Worm (Caenorhabditis elegans) whole organism, late embryonic: ENCODE measurements around the gene Y60C6A.2.

Source experiments
- C38D4.7 ChIP-seq: fragments of 200-800 bp; sonication (Bioruptor generic); optimal IDR thresholded peaks from 2 replicates; lab custom pipeline; 2018; ENCODE audit warnings: mild to moderate bottlenecking, missing genetic modification characterization, moderate library complexity, missing compliant biosample characterization
- F13H6.1 ChIP-seq: sonication (generic microtip); optimal IDR thresholded peaks from 2 replicates; lab custom pipeline; 2016; ENCODE audit warnings: missing genetic modification characterization, missing compliant biosample characterization
- K09A11.1 ChIP-seq: sonication (generic microtip); optimal IDR thresholded peaks from 2 replicates; lab custom pipeline; 2017; ENCODE audit warnings: antibody characterized with exemption, mild to moderate bottlenecking, missing genetic modification characterization, missing compliant biosample characterization; ENCODE audit not compliant: insufficient read depth
- T23F11.4 ChIP-seq: fragments of 200-800 bp; sonication (Bioruptor generic); optimal IDR thresholded peaks from 2 replicates; lab custom pipeline; 2018; ENCODE audit warnings: mild to moderate bottlenecking, missing genetic modification characterization, missing compliant biosample characterization
- Y22D7AL.16 ChIP-seq: sonication (generic microtip); optimal IDR thresholded peaks from 2 replicates; lab custom pipeline; 2016; ENCODE audit warnings: missing genetic modification characterization, missing compliant biosample characterization
- ahr-1 ChIP-seq: sonication (generic microtip); optimal IDR thresholded peaks from 2 replicates; lab custom pipeline; 2016; ENCODE audit warnings: missing genetic modification characterization, missing compliant biosample characterization
- ceh-2 ChIP-seq: sonication (generic microtip); optimal IDR thresholded peaks from 2 replicates; lab custom pipeline; 2016; ENCODE audit warnings: missing genotype, missing genetic modification characterization, missing compliant biosample characterization
- ceh-22 ChIP-seq: sonication (generic microtip); optimal IDR thresholded peaks from 2 replicates; lab custom pipeline; 2017; ENCODE audit warnings: missing biosample characterization, missing genetic modification characterization
- ceh-24 ChIP-seq: sonication (generic microtip); optimal IDR thresholded peaks from 2 replicates; lab custom pipeline; 2016; ENCODE audit warnings: mild to moderate bottlenecking, missing genetic modification characterization, missing compliant biosample characterization
- ceh-31 ChIP-seq: sonication (generic microtip); optimal IDR thresholded peaks from 2 replicates; lab custom pipeline; 2016; ENCODE audit warnings: missing genetic modification characterization, missing compliant biosample characterization
- ceh-34 ChIP-seq: sonication (generic microtip); optimal IDR thresholded peaks from 2 replicates; lab custom pipeline; 2016; ENCODE audit warnings: mild to moderate bottlenecking, missing genetic modification characterization, missing compliant biosample characterization
- ceh-45 ChIP-seq: fragments of 200-800 bp; sonication (Bioruptor generic); IDR thresholded peaks from 2 replicates; pipeline ENCODE4 v1.3.6; 2022; ENCODE audit warnings: missing genetic modification reagents, missing genetic modification characterization, missing compliant biosample characterization
- ceh-48 ChIP-seq: sonication (generic microtip); optimal IDR thresholded peaks from 2 replicates; lab custom pipeline; 2016; ENCODE audit warnings: missing genetic modification characterization, inconsistent platforms, missing compliant biosample characterization
- ceh-6 ChIP-seq: fragments of 200-800 bp; sonication (Bioruptor generic); optimal IDR thresholded peaks from 2 replicates; lab custom pipeline; 2018; ENCODE audit warnings: mild to moderate bottlenecking, missing genetic modification characterization, missing compliant biosample characterization
- che-1 ChIP-seq: sonication (generic microtip); optimal IDR thresholded peaks from 2 replicates; lab custom pipeline; 2016; ENCODE audit warnings: mild to moderate bottlenecking, missing genetic modification characterization, missing compliant biosample characterization
- dmd-4 ChIP-seq: sonication (generic microtip); optimal IDR thresholded peaks from 2 replicates; lab custom pipeline; 2016; ENCODE audit warnings: borderline replicate concordance, missing genetic modification characterization, missing compliant biosample characterization
- dve-1 ChIP-seq: sonication (generic microtip); optimal IDR thresholded peaks from 2 replicates; lab custom pipeline; 2017; ENCODE audit warnings: antibody characterized with exemption, mild to moderate bottlenecking, missing genetic modification characterization, missing compliant biosample characterization
- ets-4 ChIP-seq: sonication (generic microtip); optimal IDR thresholded peaks from 2 replicates; lab custom pipeline; 2016; ENCODE audit warnings: missing genetic modification characterization, missing compliant biosample characterization
- fax-1 ChIP-seq: sonication (generic microtip); optimal IDR thresholded peaks from 2 replicates; lab custom pipeline; 2016; ENCODE audit warnings: missing genotype, missing genetic modification characterization, missing compliant biosample characterization
- fkh-10 ChIP-seq: fragments of 150-350 bp; optimal IDR thresholded peaks from 2 replicates; lab custom pipeline; 2014; ENCODE audit warnings: missing biosample characterization, missing genetic modification reagents, missing genetic modification characterization
- hlh-13 ChIP-seq: fragments of 200-800 bp; sonication (Bioruptor generic); optimal IDR thresholded peaks from 2 replicates; lab custom pipeline; 2018; ENCODE audit warnings: mild to moderate bottlenecking, missing genetic modification characterization, missing compliant biosample characterization
- hlh-15 ChIP-seq: sonication (generic microtip); optimal IDR thresholded peaks from 2 replicates; lab custom pipeline; 2016; ENCODE audit warnings: missing genetic modification characterization, missing compliant biosample characterization
- hlh-30 ChIP-seq: sonication (generic microtip); optimal IDR thresholded peaks from 2 replicates; lab custom pipeline; 2017; ENCODE audit warnings: antibody characterized with exemption, missing genetic modification characterization, missing compliant biosample characterization; ENCODE audit not compliant: insufficient read depth
- hlh-6 ChIP-seq: sonication (generic microtip); optimal IDR thresholded peaks from 2 replicates; lab custom pipeline; 2016; ENCODE audit warnings: missing genotype, missing genetic modification characterization, missing compliant biosample characterization
- hlh-8 ChIP-seq: sonication (generic microtip); optimal IDR thresholded peaks from 2 replicates; lab custom pipeline; 2016; ENCODE audit warnings: missing genotype, missing genetic modification characterization, missing compliant biosample characterization
- madf-2 ChIP-seq: sonication (generic microtip); optimal IDR thresholded peaks from 2 replicates; lab custom pipeline; 2017; ENCODE audit warnings: missing genetic modification characterization, missing compliant biosample characterization
- nfya-1 ChIP-seq: sonication (generic microtip); optimal IDR thresholded peaks from 2 replicates; lab custom pipeline; 2017; ENCODE audit warnings: missing genetic modification characterization, mild to moderate bottlenecking, missing compliant biosample characterization, antibody characterized with exemption, moderate library complexity
- nhr-11 ChIP-seq: fragments of 150-350 bp; optimal IDR thresholded peaks from 2 replicates; lab custom pipeline; 2014; ENCODE audit warnings: missing biosample characterization, missing genetic modification characterization
- nhr-232 ChIP-seq: sonication (generic microtip); optimal IDR thresholded peaks from 2 replicates; lab custom pipeline; 2016; ENCODE audit warnings: missing genetic modification characterization, missing compliant biosample characterization
- odd-2 ChIP-seq: sonication (generic microtip); optimal IDR thresholded peaks from 2 replicates; lab custom pipeline; 2017; ENCODE audit warnings: antibody characterized with exemption, mild to moderate bottlenecking, missing genetic modification characterization, missing compliant biosample characterization
- pag-3 ChIP-seq: sonication (generic microtip); optimal IDR thresholded peaks from 2 replicates; lab custom pipeline; 2016; ENCODE audit warnings: missing compliant biosample characterization, missing genetic modification characterization, borderline replicate concordance
- pat-9 ChIP-seq: fragments of 200-800 bp; sonication (Bioruptor generic); optimal IDR thresholded peaks from 2 replicates; lab custom pipeline; 2018; ENCODE audit warnings: mild to moderate bottlenecking, missing genetic modification characterization, moderate library complexity, missing compliant biosample characterization
- pax-1 ChIP-seq: fragments of 150-350 bp; optimal IDR thresholded peaks from 2 replicates; lab custom pipeline; 2014; ENCODE audit warnings: missing biosample characterization, missing genetic modification characterization
- pqm-1 ChIP-seq: sonication (generic microtip); optimal IDR thresholded peaks from 2 replicates; lab custom pipeline; 2016; ENCODE audit warnings: missing genetic modification characterization, missing compliant biosample characterization
- pros-1 ChIP-seq: fragments of 150-350 bp; optimal IDR thresholded peaks from 2 replicates; lab custom pipeline; 2014; ENCODE audit warnings: missing biosample characterization, missing genetic modification reagents, missing genetic modification characterization
- ref-2 ChIP-seq: sonication (generic microtip); optimal IDR thresholded peaks from 2 replicates; lab custom pipeline; 2016; ENCODE audit warnings: missing genetic modification characterization, missing compliant biosample characterization
- rnt-1 ChIP-seq: sonication (generic microtip); optimal IDR thresholded peaks from 2 replicates; lab custom pipeline; 2016; ENCODE audit warnings: missing genetic modification characterization, missing compliant biosample characterization
- sox-4 ChIP-seq: sonication (generic microtip); optimal IDR thresholded peaks from 2 replicates; lab custom pipeline; 2017; ENCODE audit warnings: mild to moderate bottlenecking, missing genetic modification characterization, inconsistent platforms, missing compliant biosample characterization
- syd-9 ChIP-seq: sonication (generic microtip); optimal IDR thresholded peaks from 2 replicates; lab custom pipeline; 2016; ENCODE audit warnings: mild to moderate bottlenecking, missing genetic modification characterization, moderate library complexity, missing compliant biosample characterization
- tbx-2 ChIP-seq: sonication (generic microtip); optimal IDR thresholded peaks from 2 replicates; lab custom pipeline; 2016; ENCODE audit warnings: missing genetic modification characterization, missing compliant biosample characterization
- ttx-3 ChIP-seq: sonication (generic microtip); optimal IDR thresholded peaks from 2 replicates; lab custom pipeline; 2016; ENCODE audit warnings: missing genetic modification reagents, missing genetic modification characterization, missing compliant biosample characterization
- unc-3 ChIP-seq, 2 experiments: fragments of 200-800 bp in 1 of 2; sonication (Bioruptor generic) in 1 of 2; sonication (generic microtip) in 1 of 2; conservative IDR thresholded peaks in 1 of 2; optimal IDR thresholded peaks in 1 of 2; 2 replicates each; pipeline versions ENCODE4 v1.3.6 to Lab custom; 2016 to 2022; ENCODE audit warnings: missing compliant biosample characterization in 2 of 2, missing genetic modification characterization in 2 of 2, missing genetic modification reagents in 1 of 2
- unc-55 ChIP-seq: sonication (generic microtip); optimal IDR thresholded peaks from 2 replicates; lab custom pipeline; 2017; ENCODE audit warnings: missing biosample characterization, missing genetic modification reagents, missing genetic modification characterization

Y60C6A.2 gene

ce11 chrV:4806859-4807258, 21.6 kb upstream of the Y60C6A.2 start:
- TF ChIP-seq fax-1 (no peak), ref-2 (tag; lab: Kevin White, UChicago) (no peak), K09A11.1 (tag; lab: Kevin White, UChicago) (no peak), ets-4 (tag; lab: Kevin White, UChicago) (no peak), syd-9 (tag; lab: Kevin White, UChicago) (no peak), ceh-2 (tag; lab: Kevin White, UChicago) (no peak), tbx-2 (tag; lab: Kevin White, UChicago) (peak; percentile 3)

- no peak for TF ChIP-seq unc-3 (GFP tag; conservative IDR thresholded peaks at IDR 0.05; lab: Robert Waterston, UW)
- TF ChIP-seq unc-3 (tag; optimal IDR thresholded peaks at IDR 0.05; lab: Kevin White, UChicago): no peak
- no peak for TF ChIP-seq hlh-8 (tag; lab: Kevin White, UChicago)
- TF ChIP-seq hlh-13 (GFP tag; lab: Kevin White, UChicago): no peak
- no peak for TF ChIP-seq odd-2 (tag; lab: Kevin White, UChicago)
- TF ChIP-seq ceh-6: no peak
- TF ChIP-seq ceh-48 (tag; lab: Kevin White, UChicago): no peak
- TF ChIP-seq pag-3 (tag; lab: Kevin White, UChicago): no peak
- no peak for TF ChIP-seq pqm-1 (tag; lab: Kevin White, UChicago)
- no peak for TF ChIP-seq rnt-1 (tag; lab: Kevin White, UChicago)
- TF ChIP-seq che-1 (tag; lab: Kevin White, UChicago): no peak
- no peak for TF ChIP-seq dmd-4 (tag; lab: Kevin White, UChicago)
- no peak for TF ChIP-seq pros-1 (tag; lab: Kevin White, UChicago)
- no peak for TF ChIP-seq hlh-6 (tag; lab: Kevin White, UChicago)
- TF ChIP-seq ceh-24 (tag; lab: Kevin White, UChicago): no peak
- no peak for TF ChIP-seq nhr-11
These were observed 20.6 kb upstream of the Y60C6A.2 start, which contains the start of gene R02F11.3 for ce11 chrV:4805847-4806246. Gene R02F11.3 (minus strand): TSS chrV:4805947.

- no peak for TF ChIP-seq Y22D7AL.16 (tag; lab: Kevin White, UChicago)
- no peak for TF ChIP-seq hlh-30 (tag; lab: Kevin White, UChicago)
- no peak for TF ChIP-seq pat-9 (tag; lab: Kevin White, UChicago)
- no peak for TF ChIP-seq ceh-48 (tag; lab: Kevin White, UChicago)
- no peak for TF ChIP-seq nfya-1 (tag; lab: Kevin White, UChicago)
- no peak for TF ChIP-seq madf-2 (tag; lab: Kevin White, UChicago)
- TF ChIP-seq nhr-232 (tag; lab: Kevin White, UChicago): no peak
- no peak for TF ChIP-seq ceh-2 (tag; lab: Kevin White, UChicago)
- TF ChIP-seq rnt-1 (tag; lab: Kevin White, UChicago): no peak
- no peak for TF ChIP-seq hlh-6 (tag; lab: Kevin White, UChicago)
- no peak for TF ChIP-seq hlh-15 (tag; lab: Kevin White, UChicago)
- TF ChIP-seq ceh-22 (tag; lab: Kevin White, UChicago): no peak
- no peak for TF ChIP-seq ets-4 (tag; lab: Kevin White, UChicago)
- no peak for TF ChIP-seq C38D4.7 (GFP tag; lab: Kevin White, UChicago)
- TF ChIP-seq pros-1 (tag; lab: Kevin White, UChicago): no peak
These were observed 16.7 kb upstream of the Y60C6A.2 start for ce11 chrV:4801943-4802342.

ce11 chrV:4800794-4801193, 15.6 kb upstream of the Y60C6A.2 start, which contains the start of gene R02F11.1:
Gene R02F11.1 (plus strand): TSS chrV:4801094.
- TF ChIP-seq ceh-31: no peak

- no peak for TF ChIP-seq dve-1 (tag; lab: Kevin White, UChicago)
- no peak for TF ChIP-seq ets-4 (tag; lab: Kevin White, UChicago)
- no peak for TF ChIP-seq F13H6.1 (tag; lab: Kevin White, UChicago)
- TF ChIP-seq rnt-1 (tag; lab: Kevin White, UChicago): no peak
- no peak for TF ChIP-seq nhr-232 (tag; lab: Kevin White, UChicago)
- TF ChIP-seq T23F11.4 (GFP tag; lab: Kevin White, UChicago): no peak
- TF ChIP-seq ceh-34 (tag; lab: Kevin White, UChicago): no peak
- no peak for TF ChIP-seq ttx-3 (tag; lab: Kevin White, UChicago)
- TF ChIP-seq che-1 (tag; lab: Kevin White, UChicago): no peak
- no peak for TF ChIP-seq hlh-6 (tag; lab: Kevin White, UChicago)
- TF ChIP-seq ceh-45 (GFP tag; lab: Robert Waterston, UW): no peak
- no peak for TF ChIP-seq sox-4 (tag; lab: Kevin White, UChicago)
- no peak for TF ChIP-seq hlh-13 (GFP tag; lab: Kevin White, UChicago)
- no peak for TF ChIP-seq C38D4.7 (GFP tag; lab: Kevin White, UChicago)
- no peak for TF ChIP-seq ceh-2 (tag; lab: Kevin White, UChicago)
- no peak for TF ChIP-seq fkh-10
- TF ChIP-seq pax-1: no peak
- TF ChIP-seq unc-55: no peak
- no peak for TF ChIP-seq ahr-1 (tag; lab: Kevin White, UChicago)
These were observed 9.1 kb upstream of the Y60C6A.2 start, which contains the start of gene R02F11.2 for ce11 chrV:4794308-4794707. Gene R02F11.2 (plus strand): TSS chrV:4794599.
